Worm (Caenorhabditis elegans) whole organism, early embryonic: ENCODE results near the gene EGAP1.1.

Source experiments
- B0310.2 ChIP-seq: sonication (generic microtip); optimal IDR thresholded peaks from 2 replicates; lab custom pipeline; 2016; ENCODE audit warnings: mild to moderate bottlenecking, missing genetic modification characterization, missing compliant biosample characterization
- F13C5.2 ChIP-seq: sonication (generic microtip); optimal IDR thresholded peaks from 2 replicates; lab custom pipeline; 2017; ENCODE audit warnings: mild to moderate bottlenecking, missing genetic modification characterization, inconsistent platforms, missing compliant biosample characterization
- aly-1 ChIP-seq: sonication (generic microtip); optimal IDR thresholded peaks from 2 replicates; lab custom pipeline; 2016; ENCODE audit warnings: missing genetic modification characterization, missing compliant biosample characterization
- ama-1 ChIP-seq: fragments of 150-350 bp; optimal IDR thresholded peaks from 2 replicates; lab custom pipeline; 2014
- ceh-13 ChIP-seq: fragments of 200-800 bp; sonication (Bioruptor generic); optimal IDR thresholded peaks from 2 replicates; lab custom pipeline; 2018; ENCODE audit warnings: mild to moderate bottlenecking, missing genetic modification characterization, missing compliant biosample characterization
- ceh-36 ChIP-seq: sonication (generic microtip); optimal IDR thresholded peaks from 2 replicates; lab custom pipeline; 2016; ENCODE audit warnings: missing genetic modification characterization, inconsistent platforms, missing compliant biosample characterization
- ets-7 ChIP-seq: sonication (generic microtip); optimal IDR thresholded peaks from 2 replicates; lab custom pipeline; 2016; ENCODE audit warnings: missing genotype, missing genetic modification characterization, missing compliant biosample characterization
- flt-1 ChIP-seq: fragments of 200-800 bp; sonication (Bioruptor generic); IDR thresholded peaks from 2 replicates; pipeline ENCODE4 v1.3.6; 2022; ENCODE audit warnings: missing genetic modification characterization, missing compliant biosample characterization
- hmbx-1 ChIP-seq: sonication (generic microtip); optimal IDR thresholded peaks from 2 replicates; lab custom pipeline; 2016; ENCODE audit warnings: mild to moderate bottlenecking, missing genetic modification characterization, missing compliant biosample characterization
- hmg-4 ChIP-seq: fragments of 200-800 bp; sonication (Bioruptor generic); optimal IDR thresholded peaks from 2 replicates; lab custom pipeline; 2018; ENCODE audit warnings: mild to moderate bottlenecking, missing genetic modification characterization, missing compliant biosample characterization
- hnd-1 ChIP-seq: sonication (generic microtip); optimal IDR thresholded peaks from 2 replicates; lab custom pipeline; 2016; ENCODE audit warnings: missing genetic modification characterization, missing compliant biosample characterization
- pes-1 ChIP-seq: fragments of 200-800 bp; sonication (Bioruptor generic); IDR thresholded peaks from 2 replicates; pipeline ENCODE4 v1.3.6; 2022; ENCODE audit warnings: missing genetic modification reagents, missing genetic modification characterization, missing compliant biosample characterization
- scrt-1 ChIP-seq: fragments of 200-800 bp; sonication (Bioruptor generic); IDR thresholded peaks from 2 replicates; pipeline ENCODE4 v1.3.6; 2022; ENCODE audit warnings: missing genetic modification characterization, missing compliant biosample characterization
- sea-1 ChIP-seq: fragments of 200-800 bp; sonication (Bioruptor generic); conservative IDR thresholded peaks from 2 replicates; pipeline ENCODE4 v1.3.6; 2022; ENCODE audit warnings: missing genetic modification characterization, missing compliant biosample characterization
- tbx-11 ChIP-seq: fragments of 200-800 bp; sonication (Bioruptor generic); IDR thresholded peaks from 2 replicates; pipeline ENCODE4 v1.3.6; 2022; ENCODE audit warnings: missing genetic modification characterization, missing compliant biosample characterization
- tbx-37 ChIP-seq: fragments of 200-800 bp; sonication (Bioruptor generic); conservative IDR thresholded peaks from 2 replicates; pipeline ENCODE4 v1.3.6; 2022; ENCODE audit warnings: missing genetic modification reagents, missing genetic modification characterization, missing compliant biosample characterization
- tra-4 ChIP-seq: sonication (generic microtip); optimal IDR thresholded peaks from 2 replicates; lab custom pipeline; 2017; ENCODE audit warnings: missing genetic modification characterization, missing compliant biosample characterization

Gene EGAP1.1

ce11 chrIII:5938790-5939452 lies 1.9 kb upstream of the EGAP1.1 start:
- TF ChIP-seq B0310.2 (tag; lab: Kevin White, UChicago) (no peak), hnd-1 (no peak), ceh-13 (GFP tag; lab: Kevin White, UChicago) (no peak), scrt-1 (GFP tag; lab: Robert Waterston, UW) (no peak), ceh-36 (no peak), aly-1 (no peak), hmbx-1 (no peak), F13C5.2 (tag; lab: Kevin White, UChicago) (no peak), pes-1 (GFP tag; lab: Robert Waterston, UW) (no peak), hmg-4 (no peak), flt-1 (no peak)

ce11 chrIII:5938013-5938412 lies 993 bp upstream of the EGAP1.1 start:
- TF ChIP-seq B0310.2 (tag; lab: Kevin White, UChicago) (no peak), flt-1 (no peak), ceh-36 (no peak), F13C5.2 (tag; lab: Kevin White, UChicago) (no peak), tbx-11 (GFP tag; lab: Robert Waterston, UW) (no peak), scrt-1 (GFP tag; lab: Robert Waterston, UW) (no peak), hmg-4 (no peak), aly-1 (no peak), hmbx-1 (no peak)

ce11 chrIII:5934138-5934658 lies 2.8 kb downstream of the EGAP1.1 start:
- no peak for TF ChIP-seq F13C5.2 (tag; lab: Kevin White, UChicago)

DNA sequence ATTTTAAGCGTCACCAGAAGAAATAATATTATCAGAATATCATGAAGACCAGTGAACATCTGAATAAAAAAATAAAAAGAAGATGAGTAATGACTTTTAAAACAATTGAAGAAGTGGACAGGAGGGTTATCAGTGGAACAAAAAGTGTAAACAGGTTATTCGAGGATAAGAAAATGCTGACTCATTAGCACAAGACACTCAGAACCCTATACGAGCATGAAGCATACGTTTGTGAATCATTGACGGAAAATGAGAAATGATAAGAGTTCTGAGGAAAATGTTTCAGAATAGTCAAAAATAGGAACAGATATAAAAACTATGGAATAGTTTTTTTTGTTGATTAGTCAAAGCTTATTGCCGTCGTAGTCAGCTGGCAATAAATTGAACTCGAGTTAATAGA lies 4.2 kb downstream of the EGAP1.1 start, which contains the start of gene zmp-1:
TSS of gene zmp-1 (minus strand) at position 101 of the 400 bp plus-strand sequence.
- no peak for TF ChIP-seq tbx-11 (GFP tag; lab: Robert Waterston, UW)
- TF ChIP-seq F13C5.2 (tag; lab: Kevin White, UChicago): no peak
- TF ChIP-seq ama-1 (lab: Kevin White, UChicago): no peak
- TF ChIP-seq ceh-13 (GFP tag; lab: Kevin White, UChicago): no peak
- TF ChIP-seq ets-7 (tag; lab: Kevin White, UChicago): no peak
- no peak for TF ChIP-seq ceh-36
- no peak for TF ChIP-seq hnd-1
- no peak for TF ChIP-seq pes-1 (GFP tag; lab: Robert Waterston, UW)
- TF ChIP-seq flt-1: no peak

DNA sequence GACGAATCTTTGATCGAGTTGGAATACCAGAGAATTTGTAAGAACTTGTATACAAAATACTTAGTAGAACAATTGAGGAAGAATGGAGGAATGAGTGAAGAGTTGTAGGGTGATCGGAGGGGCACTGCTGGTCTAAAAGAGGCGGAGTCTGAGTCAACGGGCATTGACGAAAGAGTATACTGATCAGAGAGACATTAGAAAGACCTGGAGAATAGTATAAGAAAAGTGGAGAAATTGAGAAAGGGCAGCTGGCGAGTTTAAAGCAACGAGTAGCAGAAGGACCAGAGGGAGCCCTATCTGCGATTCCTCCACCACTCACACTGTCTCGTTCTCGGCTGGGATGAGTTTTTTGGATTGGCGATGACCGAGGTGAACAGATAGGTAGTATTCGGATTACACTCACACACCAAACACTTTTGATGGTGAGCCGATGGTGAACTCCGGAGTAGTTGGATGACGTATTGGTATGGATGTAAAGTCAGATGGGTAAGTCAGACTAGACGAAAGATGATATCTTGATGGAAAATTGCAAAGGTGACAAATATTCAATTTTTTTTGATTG lies 5.5 kb downstream of the EGAP1.1 start, which contains the start of gene EGAP1.5:
TSS of gene EGAP1.5 (plus strand) at position 289 of the 562 bp plus-strand sequence.
- TF ChIP-seq F13C5.2 (tag; lab: Kevin White, UChicago) (no peak), aly-1 (no peak), pes-1 (GFP tag; lab: Robert Waterston, UW) (no peak), tbx-11 (GFP tag; lab: Robert Waterston, UW) (no peak), scrt-1 (GFP tag; lab: Robert Waterston, UW) (no peak), hnd-1 (no peak), flt-1 (no peak), tra-4 (tag; lab: Kevin White, UChicago) (no peak), hmg-4 (no peak), ets-7 (tag; lab: Kevin White, UChicago) (no peak), B0310.2 (tag; lab: Kevin White, UChicago) (no peak), sea-1 (no peak), ceh-36 (no peak), tbx-37 (GFP tag; lab: Robert Waterston, UW) (no peak), hmbx-1 (no peak)

- TF ChIP-seq scrt-1 (GFP tag; lab: Robert Waterston, UW): no peak
- TF ChIP-seq flt-1: no peak
- TF ChIP-seq tbx-37 (GFP tag; lab: Robert Waterston, UW): no peak
- TF ChIP-seq pes-1 (GFP tag; lab: Robert Waterston, UW): no peak
These were observed 6.4 kb downstream of the EGAP1.1 start for ce11 chrIII:5930659-5931058.

DNA sequence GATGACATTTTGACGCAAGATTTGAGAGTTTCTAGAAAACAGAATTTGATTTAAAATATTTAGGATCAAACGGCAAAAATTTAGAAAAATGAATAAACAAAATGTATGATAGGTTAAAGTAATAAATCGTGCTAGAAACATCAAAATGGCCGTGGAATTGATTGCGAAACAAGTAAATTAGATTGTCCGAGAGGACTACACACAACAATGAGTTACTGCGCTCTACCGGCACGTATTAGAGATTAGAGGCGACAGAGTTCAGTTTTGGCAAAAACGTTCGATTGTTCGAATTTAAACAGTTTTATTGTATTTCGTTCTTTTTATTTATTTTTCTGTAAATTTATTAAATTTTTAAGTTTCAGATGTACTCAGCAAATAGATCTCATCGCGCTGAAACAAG lies 11.3 kb downstream of the EGAP1.1 start, which contains the start of the genes dnc-2 and bcl-7:
TSS of gene dnc-2 (minus strand) at position 33 of the 400 bp plus-strand sequence.
TSS of gene bcl-7 (plus strand) at position 363 of the 400 bp plus-strand sequence.
- TF ChIP-seq hmg-4: no peak
- TF ChIP-seq scrt-1 (GFP tag; lab: Robert Waterston, UW): no peak
- no peak for TF ChIP-seq tbx-11 (GFP tag; lab: Robert Waterston, UW)
- no peak for TF ChIP-seq ama-1 (lab: Kevin White, UChicago)
- no peak for TF ChIP-seq ets-7 (tag; lab: Kevin White, UChicago)
- no peak for TF ChIP-seq sea-1
- TF ChIP-seq pes-1 (GFP tag; lab: Robert Waterston, UW): no peak
- TF ChIP-seq B0310.2 (tag; lab: Kevin White, UChicago): no peak
- no peak for TF ChIP-seq ceh-36
- TF ChIP-seq F13C5.2 (tag; lab: Kevin White, UChicago): no peak
- no peak for TF ChIP-seq flt-1
- TF ChIP-seq tbx-37 (GFP tag; lab: Robert Waterston, UW): no peak
- no peak for TF ChIP-seq hnd-1

DNA sequence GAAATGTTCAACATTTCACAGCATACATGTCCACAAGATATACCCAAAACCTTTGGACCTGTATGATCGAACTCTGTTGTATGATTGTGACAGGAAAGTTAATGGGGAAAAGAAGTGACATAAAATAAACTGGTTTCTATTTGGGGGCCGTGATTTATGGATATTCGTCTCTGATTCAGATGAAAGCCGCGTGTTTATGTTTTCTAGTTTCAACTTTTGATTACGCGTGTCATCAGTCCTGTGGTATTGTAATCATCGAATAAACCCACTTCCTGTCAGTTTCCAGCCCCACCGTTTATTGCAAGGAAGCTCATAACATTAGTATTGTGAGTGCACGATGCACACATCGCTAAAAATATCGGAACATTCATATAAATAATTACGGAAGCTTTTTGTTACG lies 14.8 kb downstream of the EGAP1.1 start:
- TF ChIP-seq pes-1 (GFP tag; lab: Robert Waterston, UW): no peak
- TF ChIP-seq tra-4 (tag; lab: Kevin White, UChicago): no peak
- no peak for TF ChIP-seq hmbx-1
- TF ChIP-seq hnd-1: no peak
- no peak for TF ChIP-seq tbx-37 (GFP tag; lab: Robert Waterston, UW)
- no peak for TF ChIP-seq ets-7 (tag; lab: Kevin White, UChicago)
- TF ChIP-seq tbx-11 (GFP tag; lab: Robert Waterston, UW): no peak
- TF ChIP-seq aly-1: no peak
- no peak for TF ChIP-seq F13C5.2 (tag; lab: Kevin White, UChicago)
- TF ChIP-seq scrt-1 (GFP tag; lab: Robert Waterston, UW): no peak
- no peak for TF ChIP-seq sea-1
- no peak for TF ChIP-seq B0310.2 (tag; lab: Kevin White, UChicago)
- no peak for TF ChIP-seq flt-1
